Fruit fly (Drosophila melanogaster) whole organism, embryonic: ENCODE results near the gene CG42525.

ENCODE experiments used
- Adf1 ChIP-seq: fragments of 200-800 bp; sonication (Bioruptor generic); IDR thresholded peaks from 2 replicates; pipeline ENCODE4 v1.3.6; 2022; ENCODE audit warnings: missing biosample characterization, missing genetic modification characterization
- BEAF-32 ChIP-seq: fragments of 200-800 bp; sonication (Bioruptor generic); optimal IDR thresholded peaks from 3 replicates; lab custom pipeline; 2017; ENCODE audit warnings: missing biosample characterization, missing genetic modification characterization, mild to moderate bottlenecking, moderate library complexity, missing genetic modification reagents
- CG10147 ChIP-seq: fragments of 200-800 bp; sonication (Bioruptor generic); optimal IDR thresholded peaks from 2 replicates; lab custom pipeline; 2019; ENCODE audit warnings: missing biosample characterization, mild to moderate bottlenecking, missing genetic modification characterization, moderate library complexity
- CG10209 ChIP-seq: fragments of 200-800 bp; sonication (Bioruptor generic); optimal IDR thresholded peaks from 3 replicates; lab custom pipeline; 2017; ENCODE audit warnings: missing biosample characterization, mild to moderate bottlenecking, missing genetic modification characterization, missing genetic modification reagents
- CG10274 ChIP-seq: fragments of 200-800 bp; sonication (Bioruptor generic); optimal IDR thresholded peaks from 3 replicates; lab custom pipeline; 2017; ENCODE audit warnings: missing biosample characterization, mild to moderate bottlenecking, missing genetic modification characterization
- CG11504 ChIP-seq: fragments of 200-800 bp; sonication (Bioruptor generic); optimal IDR thresholded peaks from 3 replicates; lab custom pipeline; 2019; ENCODE audit warnings: missing biosample characterization, mild to moderate bottlenecking, missing genetic modification characterization, moderate library complexity
- CG14441 ChIP-seq: fragments of 200-800 bp; sonication (Bioruptor generic); IDR thresholded peaks from 2 replicates; pipeline ENCODE4 v1.3.6; 2022; ENCODE audit warnings: missing biosample characterization, missing genetic modification characterization
- CG15011 ChIP-seq: fragments of 200-800 bp; sonication (Bioruptor generic); optimal IDR thresholded peaks from 3 replicates; lab custom pipeline; 2018; ENCODE audit warnings: missing biosample characterization, mild to moderate bottlenecking, missing genetic modification characterization
- CG15696 ChIP-seq: fragments of 200-800 bp; sonication (Bioruptor generic); optimal IDR thresholded peaks from 2 replicates; lab custom pipeline; 2019; ENCODE audit warnings: missing biosample characterization, mild to moderate bottlenecking, missing genetic modification characterization, moderate library complexity
- CG16813 ChIP-seq: fragments of 200-800 bp; sonication (Bioruptor generic); IDR thresholded peaks from 3 replicates; pipeline ENCODE4 v1.3.6; 2022; ENCODE audit warnings: missing biosample characterization, missing genetic modification characterization; ENCODE audit not compliant: partially characterized antibody
- CG17359 ChIP-seq: fragments of 200-800 bp; sonication (Bioruptor generic); optimal IDR thresholded peaks from 3 replicates; lab custom pipeline; 2018; ENCODE audit warnings: missing biosample characterization, mild to moderate bottlenecking, missing genetic modification characterization, moderate library complexity
- CG17802 ChIP-seq: fragments of 200-800 bp; sonication (Bioruptor generic); optimal IDR thresholded peaks from 2 replicates; lab custom pipeline; 2018; ENCODE audit warnings: missing biosample characterization, mild to moderate bottlenecking, missing genetic modification characterization, moderate library complexity
- CG18619 ChIP-seq: fragments of 200-800 bp; sonication (Bioruptor generic); optimal IDR thresholded peaks from 3 replicates; lab custom pipeline; 2017; ENCODE audit warnings: missing biosample characterization, mild to moderate bottlenecking, missing genetic modification characterization
- CG2875 ChIP-seq: fragments of 200-800 bp; sonication (Bioruptor generic); optimal IDR thresholded peaks from 2 replicates; lab custom pipeline; 2017; ENCODE audit warnings: missing biosample characterization, mild to moderate bottlenecking, missing genetic modification characterization, missing genetic modification reagents
- CG7928 ChIP-seq: fragments of 200-800 bp; sonication (Bioruptor generic); optimal IDR thresholded peaks from 2 replicates; lab custom pipeline; 2017; ENCODE audit warnings: missing biosample characterization, mild to moderate bottlenecking, missing genetic modification characterization
- CG8765 ChIP-seq: fragments of 200-800 bp; sonication (Bioruptor generic); IDR thresholded peaks from 2 replicates; pipeline ENCODE4 v1.3.6; 2022; ENCODE audit warnings: missing biosample characterization, missing genetic modification characterization
- CG9876 ChIP-seq: fragments of 200-800 bp; sonication (Bioruptor generic); optimal IDR thresholded peaks from 2 replicates; lab custom pipeline; 2016; ENCODE audit warnings: missing biosample characterization, missing genetic modification characterization
- ERR ChIP-seq: fragments of 200-800 bp; sonication (Bioruptor generic); optimal IDR thresholded peaks from 2 replicates; lab custom pipeline; 2016; ENCODE audit warnings: missing biosample characterization, missing genetic modification characterization
- Gug ChIP-seq: fragments of 200-800 bp; sonication (Bioruptor generic); IDR thresholded peaks from 4 replicates; pipeline ENCODE4 v1.3.6; 2022; ENCODE audit warnings: missing biosample characterization, missing genetic modification characterization
- Hr78 ChIP-seq, 2 experiments: fragments of 200-800 bp in 1 of 2; fragments of >200 bp in 1 of 2; sonication (Bioruptor generic) in 1 of 2; optimal IDR thresholded peaks; 2 replicates each; lab custom pipeline; 2017 to 2019; ENCODE audit warnings: missing biosample characterization in 2 of 2, missing genetic modification characterization in 2 of 2, mild to moderate bottlenecking in 1 of 2, moderate library complexity in 1 of 2
- Med ChIP-seq: fragments of 200-800 bp; sonication (Bioruptor generic); peaks from one replicate; lab custom pipeline; 2016; ENCODE audit warnings: missing biosample characterization, missing genetic modification characterization, mild to moderate bottlenecking, inconsistent platforms, moderate library complexity
- Mrtf ChIP-seq: fragments of 200-800 bp; sonication (Bioruptor generic); IDR thresholded peaks from 3 replicates; pipeline ENCODE4 v1.3.6; 2022; ENCODE audit warnings: missing biosample characterization, missing genetic modification characterization
- Myb ChIP-seq: fragments of 200-800 bp; sonication (Bioruptor generic); optimal IDR thresholded peaks from 2 replicates; lab custom pipeline; 2016; ENCODE audit warnings: missing biosample characterization, missing genetic modification characterization
- Nf-YB ChIP-seq: fragments of 200-800 bp; sonication (Bioruptor generic); optimal IDR thresholded peaks from 3 replicates; lab custom pipeline; 2019; ENCODE audit warnings: missing biosample characterization, mild to moderate bottlenecking, missing genetic modification characterization, moderate library complexity
- NfI ChIP-seq: fragments of 200-800 bp; sonication (Bioruptor generic); optimal IDR thresholded peaks from 3 replicates; lab custom pipeline; 2018; ENCODE audit warnings: missing biosample characterization, mild to moderate bottlenecking, missing genetic modification characterization, moderate library complexity
- Trl ChIP-seq, 3 experiments: fragments of >200 bp in 2 of 3; fragments of 200-800 bp in 1 of 3; sonication (Bioruptor generic) in 1 of 3; optimal IDR thresholded peaks; 2 replicates in 1 of 3; 3 replicates in 2 of 3; lab custom pipeline; 2016 to 2017; ENCODE audit warnings: missing biosample characterization in 1 of 3, missing genetic modification characterization in 1 of 3
- abd-A ChIP-seq: fragments of 200-800 bp; sonication (Bioruptor generic); optimal IDR thresholded peaks from 3 replicates; lab custom pipeline; 2019; ENCODE audit warnings: missing biosample characterization, mild to moderate bottlenecking, missing genetic modification characterization, moderate library complexity
- ara ChIP-seq: fragments of 200-800 bp; sonication (Bioruptor generic); IDR thresholded peaks from 2 replicates; pipeline ENCODE4 v1.3.6; 2022; ENCODE audit warnings: missing biosample characterization, missing genetic modification characterization
- chif ChIP-seq, 2 experiments: fragments of 200-800 bp; sonication (Bioruptor generic); optimal IDR thresholded peaks; 3 replicates each; lab custom pipeline; 2016; ENCODE audit warnings: missing biosample characterization in 2 of 2, missing genetic modification characterization in 2 of 2
- crc ChIP-seq: fragments of 200-800 bp; sonication (Bioruptor generic); optimal IDR thresholded peaks from 2 replicates; lab custom pipeline; 2016; ENCODE audit warnings: missing biosample characterization, missing genetic modification characterization
- da ChIP-seq: fragments of 200-800 bp; sonication (Bioruptor generic); optimal IDR thresholded peaks from 2 replicates; lab custom pipeline; 2016; ENCODE audit warnings: missing biosample characterization, missing genetic modification characterization
- dmrt11E ChIP-seq: fragments of 200-800 bp; sonication (Bioruptor generic); optimal IDR thresholded peaks from 3 replicates; lab custom pipeline; 2018; ENCODE audit warnings: missing biosample characterization, mild to moderate bottlenecking, missing genetic modification characterization, moderate library complexity
- ems ChIP-seq: fragments of 200-800 bp; sonication (Bioruptor generic); optimal IDR thresholded peaks from 3 replicates; lab custom pipeline; 2016; ENCODE audit warnings: missing biosample characterization, missing genetic modification characterization
- fru ChIP-seq: fragments of >200 bp; optimal IDR thresholded peaks from 2 replicates; lab custom pipeline; 2017
- ftz-f1 ChIP-seq: fragments of 200-800 bp; sonication (Bioruptor generic); optimal IDR thresholded peaks from 2 replicates; lab custom pipeline; 2016; ENCODE audit warnings: missing biosample characterization, missing genetic modification characterization
- gt ChIP-seq: fragments of 200-800 bp; sonication (Bioruptor generic); IDR thresholded peaks from 2 replicates; pipeline ENCODE4 v1.3.6; 2022; ENCODE audit warnings: missing biosample characterization, missing genetic modification characterization
- kay ChIP-seq: fragments of 200-800 bp; sonication (Bioruptor generic); optimal IDR thresholded peaks from 2 replicates; lab custom pipeline; 2016; ENCODE audit warnings: missing biosample characterization, missing genetic modification characterization
- lilli ChIP-seq: fragments of 200-800 bp; sonication (Bioruptor generic); optimal IDR thresholded peaks from 3 replicates; lab custom pipeline; 2016; ENCODE audit warnings: missing biosample characterization, missing genetic modification characterization
- lola ChIP-seq, 3 experiments: fragments of >200 bp in 2 of 3; fragments of 200-800 bp in 1 of 3; sonication (Bioruptor generic) in 1 of 3; optimal IDR thresholded peaks; 2 replicates each; lab custom pipeline; 2017 to 2019; ENCODE audit warnings: missing biosample characterization in 3 of 3, missing genetic modification characterization in 3 of 3, mild to moderate bottlenecking in 1 of 3, moderate library complexity in 1 of 3
- mirr ChIP-seq: fragments of 200-800 bp; sonication (Bioruptor generic); optimal IDR thresholded peaks from 3 replicates; lab custom pipeline; 2018; ENCODE audit warnings: missing biosample characterization, mild to moderate bottlenecking, missing genetic modification characterization
- nom ChIP-seq: fragments of 200-800 bp; sonication (Bioruptor generic); optimal IDR thresholded peaks from 2 replicates; lab custom pipeline; 2017; ENCODE audit warnings: missing biosample characterization, missing genetic modification characterization, mild to moderate bottlenecking, moderate library complexity, missing genetic modification reagents
- org-1 ChIP-seq: fragments of 200-800 bp; sonication (Bioruptor generic); optimal IDR thresholded peaks from 2 replicates; lab custom pipeline; 2017; ENCODE audit warnings: missing biosample characterization, missing genetic modification characterization
- repo ChIP-seq: fragments of 200-800 bp; sonication (Bioruptor generic); optimal IDR thresholded peaks from 2 replicates; lab custom pipeline; 2016; ENCODE audit warnings: missing biosample characterization, missing genetic modification characterization
- rib ChIP-seq: fragments of 200-800 bp; sonication (Bioruptor generic); IDR thresholded peaks from 2 replicates; pipeline ENCODE4 v1.3.6; 2022; ENCODE audit warnings: missing biosample characterization, missing genetic modification characterization
- run ChIP-seq: fragments of 200-800 bp; sonication (Bioruptor generic); optimal IDR thresholded peaks from 3 replicates; lab custom pipeline; 2018; ENCODE audit warnings: missing biosample characterization, mild to moderate bottlenecking, missing genetic modification characterization
- sisA ChIP-seq: fragments of 200-800 bp; sonication (Bioruptor generic); IDR thresholded peaks from 2 replicates; pipeline ENCODE4 v1.3.6; 2022; ENCODE audit warnings: missing biosample characterization, missing genetic modification characterization
- tna ChIP-seq: fragments of 200-800 bp; sonication (Bioruptor generic); IDR thresholded peaks from 2 replicates; pipeline ENCODE4 v1.3.6; 2022; ENCODE audit warnings: missing biosample characterization, missing genetic modification characterization; ENCODE audit not compliant: partially characterized antibody
- trem ChIP-seq: fragments of 200-800 bp; optimal IDR thresholded peaks from 3 replicates; lab custom pipeline; 2019; ENCODE audit warnings: missing biosample characterization, mild to moderate bottlenecking, missing genetic modification characterization, moderate library complexity
- zen ChIP-seq: fragments of 200-800 bp; sonication (Bioruptor generic); optimal IDR thresholded peaks from 3 replicates; lab custom pipeline; 2018; ENCODE audit warnings: missing biosample characterization, mild to moderate bottlenecking, missing genetic modification characterization, moderate library complexity
- zfh2 ChIP-seq: fragments of 200-800 bp; sonication (Bioruptor generic); optimal IDR thresholded peaks from 2 replicates; lab custom pipeline; 2016; ENCODE audit warnings: missing biosample characterization, missing genetic modification characterization

Gene CG42525

dm6 chr3L:3179474-3179873 lies 10.1 kb downstream of the CG42525 start (continued):
- TF ChIP-seq zen (tag; lab: Kevin White, UChicago) (peak; percentile 68), Mrtf (GFP tag; lab: Robert Waterston, UW) (peak; percentile 85), Med (peak; percentile 97), tna (GFP tag; lab: Robert Waterston, UW) (no peak), BEAF-32 (GFP tag; lab: Kevin White, UChicago) (no peak), CG17802 (tag; lab: Kevin White, UChicago) (peak; percentile 68), repo (GFP tag; lab: Kevin White, UChicago) (peak; percentile 80), NfI (GFP tag; lab: Kevin White, UChicago) (peak; percentile 81), ftz-f1 (GFP tag; lab: Kevin White, UChicago) (peak; percentile 93), fru (lab: Kevin White, UChicago) (no peak), org-1 (peak; percentile 83), nom (GFP tag; lab: Kevin White, UChicago) (peak; percentile 86), Gug (GFP tag; lab: Robert Waterston, UW) (peak; percentile 87), da (GFP tag; lab: Kevin White, UChicago) (no peak), dmrt11E (tag; lab: Kevin White, UChicago) (peak; percentile 85), CG10147 (GFP tag; lab: Kevin White, UChicago) (no peak), CG15696 (peak; percentile 77), Myb (GFP tag; lab: Kevin White, UChicago) (peak; percentile 48), CG16813 (GFP tag; lab: Robert Waterston, UW) (no peak), Hr78 (GFP tag; optimal IDR thresholded peaks at IDR 0.05; lab: Kevin White, UChicago) (no peak), CG10274 (GFP tag; lab: Kevin White, UChicago) (peak; percentile 60), CG11504 (tag; lab: Kevin White, UChicago) (no peak), mirr (GFP tag; lab: Kevin White, UChicago) (peak; percentile 53), lilli (GFP tag; lab: Kevin White, UChicago) (peak; percentile 88), sisA (GFP tag; lab: Robert Waterston, UW) (peak; percentile 84), abd-A (no peak), CG7928 (GFP tag; lab: Kevin White, UChicago) (peak; percentile 51), trem (peak; percentile 87), Nf-YB (GFP tag; lab: Kevin White, UChicago) (peak; percentile 69), ara (GFP tag; lab: Robert Waterston, UW) (peak; percentile 89), CG10209 (GFP tag; lab: Kevin White, UChicago) (peak; percentile 79), rib (GFP tag; lab: Robert Waterston, UW) (0 out of 2 replicates have a peak, but pooled peaks have one; percentile 40), crc (peak; percentile 78), run (peak; percentile 63), CG18619 (GFP tag; lab: Kevin White, UChicago) (peak; percentile 82), gt (0 out of 2 replicates have a peak, but pooled peaks have one; percentile 38), chif (GFP tag; optimal IDR thresholded peaks at IDR 0.05; lab: Kevin White, UChicago) (peak; percentile 69 to 87), CG8765 (peak; percentile 71), CG14441 (GFP tag; lab: Robert Waterston, UW) (peak; percentile 93), ERR (GFP tag; lab: Kevin White, UChicago) (peak; percentile 62), CG9876 (GFP tag; lab: Kevin White, UChicago) (no peak), CG15011 (GFP tag; lab: Kevin White, UChicago) (peak; percentile 81), Trl (optimal IDR thresholded peaks at IDR 0.05; lab: Kevin White, UChicago) (no peak), Trl (GFP tag; optimal IDR thresholded peaks at IDR 0.05; lab: Kevin White, UChicago) (peak; percentile 89), CG2875 (GFP tag; lab: Kevin White, UChicago) (peak; percentile 83), zfh2 (GFP tag; lab: Kevin White, UChicago) (peak; percentile 74), Adf1 (GFP tag; lab: Robert Waterston, UW) (peak; percentile 41; the same call in 1 of the 2 replicates), CG17359 (no peak), lola (GFP tag; optimal IDR thresholded peaks at IDR 0.05; lab: Kevin White, UChicago) (peak in 1 of 3 experiments; percentile 80), kay (peak; percentile 74), ems (GFP tag; lab: Kevin White, UChicago) (peak; percentile 88)
